Worm (Caenorhabditis elegans) whole organism, L4/young adult: ENCODE data around the gene emb-1.

Experiments used
- W03F9.2 ChIP-seq: fragments of 150-350 bp; optimal IDR thresholded peaks from 2 replicates; lab custom pipeline; 2014; ENCODE audit warnings: missing biosample characterization, missing genetic modification characterization
- dao-5 ChIP-seq: sonication (generic microtip); optimal IDR thresholded peaks from 2 replicates; lab custom pipeline; 2016; ENCODE audit warnings: missing genotype, missing genetic modification characterization, moderate library complexity, missing compliant biosample characterization
- him-1 ChIP-seq: sonication (generic microtip); optimal IDR thresholded peaks from 2 replicates; lab custom pipeline; 2016; ENCODE audit warnings: missing genotype, missing genetic modification reagents, missing genetic modification characterization, missing compliant biosample characterization

- TF ChIP-seq dao-5 (tag; lab: Kevin White, UChicago) (no peak), him-1 (tag; lab: Kevin White, UChicago) (no peak), W03F9.2 (tag; lab: Kevin White, UChicago) (no peak)
Observed at ce11 chrIII:5125759-5126158, 47.5 kb upstream of the emb-1 start.
